8 worm cellular contexts compared by ENCODE assay signal in genomic region chrX:16024558-16024957, ce11.
TF ChIP-seq lines count a peak whose summit lies in the region.

No protein-coding gene starts in this region.

TF ChIP-seq in whole organism, L1 larva, 84 proteins besides CTCF, POLR2A, EP300 and RAD21 (continues in another document):
- peak; percentile 44 for TF ChIP-seq tbx-2 (tag; optimal IDR thresholded peaks at IDR 0.05; lab: Kevin White, UChicago)
- TF ChIP-seq dpl-1 (GFP tag; optimal IDR thresholded peaks at IDR 0.05; lab: Kevin White, UChicago): peak in 1 of 3 experiments; percentile 9
- peak; percentile 65 for TF ChIP-seq dsc-1 (tag; optimal IDR thresholded peaks at IDR 0.05; lab: Kevin White, UChicago)
- peak; percentile 45 for TF ChIP-seq mep-1 (tag; optimal IDR thresholded peaks at IDR 0.05; lab: Kevin White, UChicago)
- TF ChIP-seq fkh-8 (tag; optimal IDR thresholded peaks at IDR 0.05; lab: Kevin White, UChicago): peak; percentile 80
- TF ChIP-seq C16A3.4 (tag; optimal IDR thresholded peaks at IDR 0.05; lab: Kevin White, UChicago): peak; percentile 3
- peak; percentile 67 for TF ChIP-seq jun-1 (tag; optimal IDR thresholded peaks at IDR 0.05; lab: Kevin White, UChicago)
- no peak for TF ChIP-seq ztf-4 (tag; optimal IDR thresholded peaks at IDR 0.05; lab: Kevin White, UChicago)
- TF ChIP-seq unc-86 (tag; optimal IDR thresholded peaks at IDR 0.05; lab: Kevin White, UChicago): peak; percentile 20
- TF ChIP-seq xbp-1 (tag; optimal IDR thresholded peaks at IDR 0.05; lab: Kevin White, UChicago): peak; percentile 22
- TF ChIP-seq swsn-7 (tag; optimal IDR thresholded peaks at IDR 0.05; lab: Kevin White, UChicago): peak; percentile 58

TF ChIP-seq in whole organism, L2 larva, 48 proteins besides CTCF, POLR2A, EP300 and RAD21 (continues in another document):
- no peak for TF ChIP-seq nhr-10 (tag; optimal IDR thresholded peaks at IDR 0.05; lab: Kevin White, UChicago)
- no peak for TF ChIP-seq ZK546.5 (tag; optimal IDR thresholded peaks at IDR 0.05; lab: Kevin White, UChicago)
- peak; percentile 81 for TF ChIP-seq crh-2 (tag; optimal IDR thresholded peaks at IDR 0.05; lab: Kevin White, UChicago)
- no peak for TF ChIP-seq ama-1 (optimal IDR thresholded peaks at IDR 0.05; lab: Kevin White, UChicago)
- peak; percentile 60 for TF ChIP-seq C34F6.9 (tag; optimal IDR thresholded peaks at IDR 0.05; lab: Kevin White, UChicago)
- no peak for TF ChIP-seq mbf-1 (tag; optimal IDR thresholded peaks at IDR 0.05; lab: Kevin White, UChicago)
- peak; percentile 1 for TF ChIP-seq skn-1 (tag; optimal IDR thresholded peaks at IDR 0.05; lab: Kevin White, UChicago)
- no peak for TF ChIP-seq unc-39 (tag; optimal IDR thresholded peaks at IDR 0.05; lab: Kevin White, UChicago)
- TF ChIP-seq nhr-12 (tag; optimal IDR thresholded peaks at IDR 0.05; lab: Kevin White, UChicago): no peak
- TF ChIP-seq alr-1 (tag; optimal IDR thresholded peaks at IDR 0.05; lab: Kevin White, UChicago): no peak
- TF ChIP-seq lsy-2 (tag; optimal IDR thresholded peaks at IDR 0.05; lab: Kevin White, UChicago): peak in 1 of 2 experiments; percentile 78
- TF ChIP-seq nhr-11 (tag; optimal IDR thresholded peaks at IDR 0.05; lab: Kevin White, UChicago): no peak

TF ChIP-seq in whole organism, L3 larva, 47 proteins besides CTCF, POLR2A, EP300 and RAD21 (continues in another document):
- TF ChIP-seq ama-1 (optimal IDR thresholded peaks at IDR 0.05; lab: Kevin White, UChicago) (no peak), ceh-28 (tag; optimal IDR thresholded peaks at IDR 0.05; lab: Kevin White, UChicago) (peak; percentile 71), elt-2 (tag; optimal IDR thresholded peaks at IDR 0.05; lab: Kevin White, UChicago) (peak; percentile 95), hmg-11 (tag; optimal IDR thresholded peaks at IDR 0.05; lab: Kevin White, UChicago) (peak; percentile 97), fos-1 (tag; optimal IDR thresholded peaks at IDR 0.05; lab: Kevin White, UChicago) (no peak), nhr-76 (tag; optimal IDR thresholded peaks at IDR 0.05; lab: Kevin White, UChicago) (peak; percentile 32), jun-1 (tag; optimal IDR thresholded peaks at IDR 0.05; lab: Kevin White, UChicago) (peak; percentile 59), ZK546.5 (tag; optimal IDR thresholded peaks at IDR 0.05; lab: Kevin White, UChicago) (no peak), sea-2 (GFP tag; optimal IDR thresholded peaks at IDR 0.05; lab: Kevin White, UChicago) (no peak), elt-3 (tag; optimal IDR thresholded peaks at IDR 0.05; lab: Kevin White, UChicago) (no peak), lsy-12 (tag; optimal IDR thresholded peaks at IDR 0.05; lab: Kevin White, UChicago) (peak; percentile 47), ztf-11 (tag; optimal IDR thresholded peaks at IDR 0.05; lab: Kevin White, UChicago) (no peak)

TF ChIP-seq in whole organism, L4 larva, 104 proteins besides CTCF, POLR2A, EP300 and RAD21 (continues in another document):
- TF ChIP-seq tag-97 (GFP tag; IDR thresholded peaks at IDR 0.05; lab: Robert Waterston, UW) (no peak), aha-1 (tag; lab: Kevin White, UChicago) (peak; percentile 84), lin-13 (GFP tag; optimal IDR thresholded peaks at IDR 0.05; lab: Kevin White, UChicago) (peak; percentile 60), hmg-1.1 (GFP tag; IDR thresholded peaks at IDR 0.05; lab: Robert Waterston, UW) (peak; percentile 92), ceh-28 (tag; optimal IDR thresholded peaks at IDR 0.05; lab: Kevin White, UChicago) (no peak), D1046.2 (GFP tag; IDR thresholded peaks at IDR 0.05; lab: Robert Waterston, UW) (no peak), F26F4.8 (GFP tag; conservative IDR thresholded peaks at IDR 0.05; lab: Robert Waterston, UW) (no peak), nhr-28 (tag; optimal IDR thresholded peaks at IDR 0.05; lab: Kevin White, UChicago) (peak; percentile 89), F37D6.2 (tag; optimal IDR thresholded peaks at IDR 0.05; lab: Kevin White, UChicago) (peak; percentile 65), dmd-6 (GFP tag; IDR thresholded peaks at IDR 0.05; lab: Robert Waterston, UW) (peak; percentile 90), zfp-3 (GFP tag; conservative IDR thresholded peaks at IDR 0.05; lab: Robert Waterston, UW) (no peak), nhr-77 (tag; optimal IDR thresholded peaks at IDR 0.05; lab: Kevin White, UChicago) (peak; percentile 62), saeg-2 (GFP tag; IDR thresholded peaks at IDR 0.05; lab: Robert Waterston, UW) (peak; percentile 78)

TF ChIP-seq in whole organism, early embryonic, 17 proteins besides CTCF, POLR2A, EP300 and RAD21:
- TF ChIP-seq scrt-1 (GFP tag; IDR thresholded peaks at IDR 0.05; lab: Robert Waterston, UW) (peak; percentile 54), ama-1 (optimal IDR thresholded peaks at IDR 0.05; lab: Kevin White, UChicago) (no peak), tra-4 (tag; optimal IDR thresholded peaks at IDR 0.05; lab: Kevin White, UChicago) (no peak), flt-1 (GFP tag; IDR thresholded peaks at IDR 0.05; lab: Robert Waterston, UW) (no peak), pes-1 (GFP tag; IDR thresholded peaks at IDR 0.05; lab: Robert Waterston, UW) (no peak), aly-1 (tag; optimal IDR thresholded peaks at IDR 0.05; lab: Kevin White, UChicago) (no peak), ceh-13 (GFP tag; optimal IDR thresholded peaks at IDR 0.05; lab: Kevin White, UChicago) (no peak), tbx-37 (GFP tag; conservative IDR thresholded peaks at IDR 0.05; lab: Robert Waterston, UW) (no peak)

TF ChIP-seq in whole organism, late embryonic, 69 proteins besides CTCF, POLR2A, EP300 and RAD21:
- TF ChIP-seq gmeb-2 (tag; optimal IDR thresholded peaks at IDR 0.05; lab: Kevin White, UChicago) (no peak), ceh-31 (tag; optimal IDR thresholded peaks at IDR 0.05; lab: Kevin White, UChicago) (peak; percentile 23), ceh-18 (tag; optimal IDR thresholded peaks at IDR 0.05; lab: Kevin White, UChicago) (peak; percentile 3), ahr-1 (tag; optimal IDR thresholded peaks at IDR 0.05; lab: Kevin White, UChicago) (no peak), tbx-7 (tag; optimal IDR thresholded peaks at IDR 0.05; lab: Kevin White, UChicago) (no peak), sdc-2 (tag; optimal IDR thresholded peaks at IDR 0.05; lab: Kevin White, UChicago) (peak; percentile 34)

TF ChIP-seq in whole organism, mixed stage, embryonic, 35 proteins besides CTCF, POLR2A, EP300 and RAD21:
- peak; percentile 35 for TF ChIP-seq unc-120 (tag; optimal IDR thresholded peaks at IDR 0.05; lab: Kevin White, UChicago; ENCODE audit: poor library complexity, severe bottlenecking)
- TF ChIP-seq ceh-43 (GFP tag; optimal IDR thresholded peaks at IDR 0.05; lab: Kevin White, UChicago): no peak
- TF ChIP-seq elt-1 (tag; optimal IDR thresholded peaks at IDR 0.05; lab: Kevin White, UChicago; ENCODE audit: borderline replicate concordance, insufficient read depth): no peak

TF ChIP-seq in whole organism, young adult, 124 proteins besides CTCF, POLR2A, EP300 and RAD21 (continues in another document):
- TF ChIP-seq hmg-1.2 (GFP tag; IDR thresholded peaks at IDR 0.05; lab: Robert Waterston, UW) (peak; percentile 76; the same call in 1 of the 2 replicates), snpc-4 (GFP tag; optimal IDR thresholded peaks at IDR 0.05; lab: Kevin White, UChicago) (peak; percentile 62), snpc-4 (tag; optimal IDR thresholded peaks at IDR 0.05; lab: Kevin White, UChicago) (peak; percentile 67 to 91 (median 82)), ekl-4 (GFP tag; IDR thresholded peaks at IDR 0.05; lab: Robert Waterston, UW) (0 out of 2 replicates have a peak, but pooled peaks have one; percentile 46), lin-40 (tag; optimal IDR thresholded peaks at IDR 0.05; lab: Kevin White, UChicago) (peak; percentile 67), cebp-1 (GFP tag; IDR thresholded peaks at IDR 0.05; lab: Robert Waterston, UW) (0 out of 2 replicates have a peak, but pooled peaks have one; percentile 28), cebp-1 (tag; optimal IDR thresholded peaks at IDR 0.05; lab: Kevin White, UChicago) (peak; percentile 79), madf-3 (GFP tag; IDR thresholded peaks at IDR 0.05; lab: Robert Waterston, UW) (no peak), lin-54 (GFP tag; optimal IDR thresholded peaks at IDR 0.05; lab: Kevin White, UChicago) (peak; percentile 10), let-526 (GFP tag; IDR thresholded peaks at IDR 0.05; lab: Robert Waterston, UW) (no peak; the same call in 1 of the 2 replicates), tlf-1 (GFP tag; optimal IDR thresholded peaks at IDR 0.05; lab: Kevin White, UChicago) (peak; percentile 2), nfyb-1 (GFP tag; IDR thresholded peaks at IDR 0.05; lab: Robert Waterston, UW) (peak; percentile 82), lin-35 (GFP tag; optimal IDR thresholded peaks at IDR 0.05; lab: Kevin White, UChicago) (no peak), zim-3 (tag; optimal IDR thresholded peaks at IDR 0.05; lab: Kevin White, UChicago) (no peak), rpc-1 (optimal IDR thresholded peaks at IDR 0.05; lab: Kevin White, UChicago) (no peak), rpc-1 (tag; optimal IDR thresholded peaks at IDR 0.05; lab: Kevin White, UChicago) (no peak), mcd-1 (GFP tag; IDR thresholded peaks at IDR 0.05; lab: Robert Waterston, UW) (peak; percentile 59), dpff-1 (tag; optimal IDR thresholded peaks at IDR 0.05; lab: Kevin White, UChicago) (no peak), K11D2.4 (GFP tag; IDR thresholded peaks at IDR 0.05; lab: Robert Waterston, UW) (peak; percentile 56; the same call in 1 of the 2 replicates), hmg-20 (GFP tag; IDR thresholded peaks at IDR 0.05; lab: Robert Waterston, UW) (no peak), F23B12.7 (tag; optimal IDR thresholded peaks at IDR 0.05; lab: Kevin White, UChicago; ENCODE audit: insufficient read depth) (no peak), unc-130 (GFP tag; optimal IDR thresholded peaks at IDR 0.05; lab: Kevin White, UChicago) (no peak), efl-1 (GFP tag; optimal IDR thresholded peaks at IDR 0.05; lab: Kevin White, UChicago) (no peak), Y95B8A.8 (GFP tag; IDR thresholded peaks at IDR 0.05; lab: Robert Waterston, UW) (no peak), lir-1 (GFP tag; conservative IDR thresholded peaks at IDR 0.05; lab: Robert Waterston, UW) (no peak; the same call in 1 of the 2 replicates), ceh-27 (GFP tag; optimal IDR thresholded peaks at IDR 0.05; lab: Kevin White, UChicago) (peak; percentile 59), chd-7 (tag; optimal IDR thresholded peaks at IDR 0.05; lab: Kevin White, UChicago) (peak; percentile 75), dox-1 (GFP tag; IDR thresholded peaks at IDR 0.05; lab: Robert Waterston, UW) (peak; percentile 83; the same call in 1 of the 2 replicates), hrde-1 (tag; optimal IDR thresholded peaks at IDR 0.05; lab: Kevin White, UChicago; ENCODE audit: borderline replicate concordance) (no peak), rcor-1 (GFP tag; IDR thresholded peaks at IDR 0.05; lab: Robert Waterston, UW) (0 out of 2 replicates have a peak, but pooled peaks have one; percentile 11), rec-8 (tag; optimal IDR thresholded peaks at IDR 0.05; lab: Kevin White, UChicago) (no peak), F52B5.7 (tag; optimal IDR thresholded peaks at IDR 0.05; lab: Kevin White, UChicago) (no peak), nfya-1 (tag; optimal IDR thresholded peaks at IDR 0.05; lab: Kevin White, UChicago; ENCODE audit: borderline replicate concordance, insufficient read depth) (no peak)
